Fruit fly (Drosophila melanogaster): Measurements from ENCODE around the gene kairos.
A peak's percentile ranks its signal among the peaks of the same experiment; 100 is the strongest.

kairos gene

DNA sequence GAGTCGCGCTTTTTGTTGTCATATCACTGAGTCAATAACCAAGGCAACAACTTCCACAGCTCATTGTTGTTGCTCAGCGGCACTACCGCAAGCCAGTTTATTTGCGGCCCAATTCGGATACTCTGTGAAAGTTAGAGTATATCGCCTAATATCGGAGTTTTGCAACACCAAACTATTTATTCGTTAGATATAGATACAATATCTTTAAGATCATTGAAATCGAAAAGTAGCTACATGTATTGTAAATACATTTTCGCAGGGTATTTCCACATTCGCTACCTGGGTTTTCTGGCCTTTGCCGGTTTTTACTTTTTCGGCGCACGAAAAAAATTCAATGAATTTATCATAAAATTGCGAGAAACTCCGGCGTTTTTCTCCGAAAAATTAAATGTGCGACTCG is 62.0 kb downstream of the kairos start:
- TF ChIP-seq Jra (GFP tag; optimal IDR thresholded peaks at IDR 0.05), result peak; percentile 52
- TF ChIP-seq HLH106 (tag; optimal IDR thresholded peaks at IDR 0.05), result peak; percentile 93
- TF ChIP-seq jim (GFP tag; optimal IDR thresholded peaks at IDR 0.05), result no peak
- peak; percentile 15 for TF ChIP-seq Hr83 (GFP tag; optimal IDR thresholded peaks at IDR 0.05; ENCODE audit: poor library complexity, severe bottlenecking)
- peak; percentile 88 for TF ChIP-seq rgr (GFP tag; optimal IDR thresholded peaks at IDR 0.05)
- no peak for TF ChIP-seq GATAd (GFP tag; optimal IDR thresholded peaks at IDR 0.05)
- no peak for TF ChIP-seq Hr78 (GFP tag; optimal IDR thresholded peaks at IDR 0.05)
- peak; percentile 58 for TF ChIP-seq brk (GFP tag; optimal IDR thresholded peaks at IDR 0.05)
- peak; percentile 88 for TF ChIP-seq h (GFP tag; optimal IDR thresholded peaks at IDR 0.05)
- TF ChIP-seq fru (GFP tag; optimal IDR thresholded peaks at IDR 0.05), result peak; percentile 87
- TF ChIP-seq woc (GFP tag; optimal IDR thresholded peaks at IDR 0.05), result peak; percentile 83
- TF ChIP-seq sage (GFP tag; optimal IDR thresholded peaks at IDR 0.05), result peak; percentile 81
- peak; percentile 32 for TF ChIP-seq Mio (GFP tag; optimal IDR thresholded peaks at IDR 0.05)
- TF ChIP-seq dmrt93B (GFP tag; optimal IDR thresholded peaks at IDR 0.05), result peak; percentile 83
- peak; percentile 82 for TF ChIP-seq CG9705 (GFP tag; optimal IDR thresholded peaks at IDR 0.05)
- no peak for TF ChIP-seq Rel (GFP tag; optimal IDR thresholded peaks at IDR 0.05)
- TF ChIP-seq Rel (tag; optimal IDR thresholded peaks at IDR 0.05), result peak; percentile 72
- peak; percentile 88 for TF ChIP-seq Sp1 (GFP tag; optimal IDR thresholded peaks at IDR 0.05)
- TF ChIP-seq Hnf4 (GFP tag; optimal IDR thresholded peaks at IDR 0.05), result peak; percentile 82
- TF ChIP-seq tai (GFP tag; optimal IDR thresholded peaks at IDR 0.05), result peak; percentile 59
- TF ChIP-seq dsf (GFP tag; optimal IDR thresholded peaks at IDR 0.05; ENCODE audit: borderline replicate concordance), result peak; percentile 41
- no peak for TF ChIP-seq Dif (GFP tag; optimal IDR thresholded peaks at IDR 0.05; ENCODE audit: partially characterized antibody)
- peak; percentile 80 for TF ChIP-seq OdsH (GFP tag; optimal IDR thresholded peaks at IDR 0.05)
- TF ChIP-seq sv (GFP tag; optimal IDR thresholded peaks at IDR 0.05), result peak; percentile 52
- TF ChIP-seq Dfd (GFP tag; optimal IDR thresholded peaks at IDR 0.05), result no peak
- TF ChIP-seq usp (GFP tag; optimal IDR thresholded peaks at IDR 0.05), result no peak
- peak in 1 of 2 experiments; percentile 87 for TF ChIP-seq foxo (GFP tag; optimal IDR thresholded peaks at IDR 0.05)
- TF ChIP-seq lola (GFP tag; optimal IDR thresholded peaks at IDR 0.05), result no peak
- no peak for TF ChIP-seq CrebA (GFP tag; optimal IDR thresholded peaks at IDR 0.05; ENCODE audit: borderline replicate concordance)
- TF ChIP-seq Abd-B (GFP tag; optimal IDR thresholded peaks at IDR 0.05), result no peak
- peak; percentile 87 for TF ChIP-seq br (GFP tag; optimal IDR thresholded peaks at IDR 0.05)
- TF ChIP-seq CG32264 (GFP tag; optimal IDR thresholded peaks at IDR 0.05), result peak; percentile 72
- TF ChIP-seq Myc (optimal IDR thresholded peaks at IDR 0.05), result no peak
- peak; percentile 75 for TF ChIP-seq psq (GFP tag; optimal IDR thresholded peaks at IDR 0.05)
- TF ChIP-seq dl (GFP tag; optimal IDR thresholded peaks at IDR 0.05; ENCODE audit: insufficient read depth in 1 of 2, partially characterized antibody in 2 of 2), result no peak
- TF ChIP-seq N (GFP tag; optimal IDR thresholded peaks at IDR 0.05), result no peak
- TF ChIP-seq Vsx2 (GFP tag; optimal IDR thresholded peaks at IDR 0.05; ENCODE audit: partially characterized antibody), result no peak
- no peak for TF ChIP-seq pan (optimal IDR thresholded peaks at IDR 0.05)
- peak; percentile 89 for TF ChIP-seq ey (GFP tag; optimal IDR thresholded peaks at IDR 0.05)

DNA sequence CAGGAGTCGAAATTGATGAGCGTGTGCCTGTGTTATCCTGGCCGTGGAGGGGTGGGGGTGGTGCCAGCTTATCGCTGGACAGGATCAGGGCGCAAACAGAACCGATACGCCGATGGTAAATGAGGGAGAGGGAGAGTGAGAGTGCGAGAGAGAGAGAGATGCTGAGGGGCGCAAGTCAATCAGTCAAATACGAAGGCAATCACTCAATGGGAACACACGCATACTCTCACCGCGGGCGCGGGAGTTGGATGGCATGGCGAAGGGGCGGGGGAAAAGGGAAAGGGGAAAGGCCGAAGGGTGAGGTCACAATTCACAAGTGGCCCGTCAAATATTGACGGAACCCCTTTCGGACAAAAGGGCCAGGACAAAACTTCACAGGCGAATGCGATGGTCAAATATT is 67.3 kb downstream of the kairos start:
- no peak for TF ChIP-seq ey (GFP tag; optimal IDR thresholded peaks at IDR 0.05)
- TF ChIP-seq OdsH (GFP tag; optimal IDR thresholded peaks at IDR 0.05), result no peak
- no peak for TF ChIP-seq Hr78 (GFP tag; optimal IDR thresholded peaks at IDR 0.05)
- TF ChIP-seq Jra (GFP tag; optimal IDR thresholded peaks at IDR 0.05), result no peak
- no peak for TF ChIP-seq Vsx2 (GFP tag; optimal IDR thresholded peaks at IDR 0.05; ENCODE audit: partially characterized antibody)
- TF ChIP-seq psq (GFP tag; optimal IDR thresholded peaks at IDR 0.05), result no peak
- TF ChIP-seq HLH106 (tag; optimal IDR thresholded peaks at IDR 0.05), result no peak
- no peak for TF ChIP-seq Myc (optimal IDR thresholded peaks at IDR 0.05)
- no peak for TF ChIP-seq woc (GFP tag; optimal IDR thresholded peaks at IDR 0.05)
- TF ChIP-seq Hnf4 (GFP tag; optimal IDR thresholded peaks at IDR 0.05), result no peak
- TF ChIP-seq Mio (GFP tag; optimal IDR thresholded peaks at IDR 0.05), result no peak
- no peak for TF ChIP-seq dmrt93B (GFP tag; optimal IDR thresholded peaks at IDR 0.05)
- no peak for TF ChIP-seq dl (GFP tag; optimal IDR thresholded peaks at IDR 0.05; ENCODE audit: insufficient read depth in 1 of 2, partially characterized antibody in 2 of 2)
- TF ChIP-seq tai (GFP tag; optimal IDR thresholded peaks at IDR 0.05), result no peak
- no peak for TF ChIP-seq usp (GFP tag; optimal IDR thresholded peaks at IDR 0.05)
- no peak for TF ChIP-seq CG9705 (GFP tag; optimal IDR thresholded peaks at IDR 0.05)
- no peak for TF ChIP-seq h (GFP tag; optimal IDR thresholded peaks at IDR 0.05)
- TF ChIP-seq Dif (GFP tag; optimal IDR thresholded peaks at IDR 0.05; ENCODE audit: partially characterized antibody), result no peak

Measured in whole organism, wandering third instar larva.